Worm (Caenorhabditis elegans): ENCODE results near the gene C50E3.12.

C50E3.12 gene

DNA sequence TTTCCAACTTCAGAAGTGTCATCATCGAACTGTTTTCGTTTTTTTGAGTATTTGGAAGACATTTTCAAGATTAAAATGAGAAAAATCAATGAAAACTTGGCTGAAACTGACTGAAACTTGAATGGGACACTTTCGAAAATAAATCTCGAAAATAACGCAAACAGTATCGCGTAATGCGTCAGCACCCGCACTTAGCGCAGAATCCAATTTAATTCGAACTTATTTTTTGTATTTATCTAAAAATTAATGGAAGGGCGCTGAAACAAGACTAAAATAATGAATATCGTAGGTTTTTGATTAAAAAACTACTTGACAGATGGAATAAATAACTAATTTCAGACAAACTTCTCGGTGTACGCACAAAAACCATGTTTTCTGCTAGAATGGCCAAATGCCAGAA is 46.3 kb downstream of the C50E3.12 start, which contains the start of the genes snu-66 and ints-9 (continued):
- TF ChIP-seq nhr-90 (tag; optimal IDR thresholded peaks at IDR 0.05) (no peak), hsf-1 (GFP tag; IDR thresholded peaks at IDR 0.05) (peak; percentile 53), ceh-58 (GFP tag; IDR thresholded peaks at IDR 0.05) (no peak), aptf-3 (GFP tag; IDR thresholded peaks at IDR 0.05) (no peak), lsl-1 (GFP tag; optimal IDR thresholded peaks at IDR 0.05) (peak; percentile 41), die-1 (tag; optimal IDR thresholded peaks at IDR 0.05) (no peak), ceh-91 (GFP tag; IDR thresholded peaks at IDR 0.05) (0 out of 2 replicates have a peak, but pooled peaks have one; percentile 11), egrh-3 (GFP tag; IDR thresholded peaks at IDR 0.05) (no peak), him-1 (tag; optimal IDR thresholded peaks at IDR 0.05) (no peak), lin-40 (tag; optimal IDR thresholded peaks at IDR 0.05) (peak; percentile 43), cebp-1 (GFP tag; IDR thresholded peaks at IDR 0.05) (no peak), cebp-1 (tag; optimal IDR thresholded peaks at IDR 0.05) (peak; percentile 45), egl-18 (GFP tag; IDR thresholded peaks at IDR 0.05) (no peak), snpc-1.3 (tag; optimal IDR thresholded peaks at IDR 0.05; ENCODE audit: insufficient read depth) (no peak)

DNA sequence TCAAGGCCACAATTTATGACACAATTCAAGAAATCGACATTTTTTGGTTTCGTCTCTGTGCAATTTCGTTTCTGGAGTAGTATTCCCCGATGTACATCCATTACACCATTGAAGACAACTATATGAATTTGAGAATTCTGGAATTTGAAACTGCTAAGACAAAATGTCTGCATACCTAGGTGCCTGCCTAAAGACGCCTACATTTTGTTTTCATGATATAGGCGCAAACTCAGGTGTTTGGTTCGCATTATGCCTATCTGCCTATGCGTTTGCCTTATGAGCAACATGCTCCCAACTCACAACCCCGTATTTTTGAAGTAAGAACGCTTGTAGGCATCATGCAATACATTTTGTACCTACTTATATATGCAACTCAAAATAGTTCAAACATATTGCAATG is 50.9 kb downstream of the C50E3.12 start, which contains the start of gene F19F10.14:
Gene F19F10.14 (minus strand): TSS at position 101 of the 400 bp plus-strand sequence.
- TF ChIP-seq nhr-80 (tag; optimal IDR thresholded peaks at IDR 0.05) (no peak), attf-5 (GFP tag; optimal IDR thresholded peaks at IDR 0.05) (no peak), mes-4 (tag; optimal IDR thresholded peaks at IDR 0.05) (no peak), F57A8.1 (GFP tag; optimal IDR thresholded peaks at IDR 0.05) (no peak), F37B4.10 (GFP tag; IDR thresholded peaks at IDR 0.05) (no peak), B0261.1 (tag; optimal IDR thresholded peaks at IDR 0.05) (no peak), hlh-12 (tag; optimal IDR thresholded peaks at IDR 0.05) (no peak)
